Worm (Caenorhabditis elegans): ENCODE results near the gene seip-1.

seip-1 gene

ce11 chrV:6016097-6016496 lies 36.9 kb downstream of the seip-1 start:
- TF ChIP-seq lin-13 (GFP tag; optimal IDR thresholded peaks at IDR 0.05), result no peak
- TF ChIP-seq nhr-28 (tag; optimal IDR thresholded peaks at IDR 0.05), result no peak
- TF ChIP-seq zip-4 (GFP tag; optimal IDR thresholded peaks at IDR 0.05), result no peak
- TF ChIP-seq fkh-8 (tag; optimal IDR thresholded peaks at IDR 0.05), result no peak
- TF ChIP-seq nhr-85 (tag), result peak; percentile 56

ce11 chrV:6015546-6016089 lies 37.4 kb downstream of the seip-1 start:
- TF ChIP-seq sup-37 (GFP tag; optimal IDR thresholded peaks at IDR 0.05), result no peak
- no peak for TF ChIP-seq efl-1 (optimal IDR thresholded peaks at IDR 0.05)
- peak in 1 of 2 experiments; percentile 60 for TF ChIP-seq efl-1 (GFP tag; optimal IDR thresholded peaks at IDR 0.05 in 1 of 2)
- TF ChIP-seq egl-27 (tag; optimal IDR thresholded peaks at IDR 0.05), result no peak

- no peak for TF ChIP-seq efl-1 (optimal IDR thresholded peaks at IDR 0.05)
- TF ChIP-seq efl-1 (GFP tag; optimal IDR thresholded peaks at IDR 0.05 in 1 of 2), result peak in 1 of 2 experiments; percentile 13
- TF ChIP-seq ceh-63 (GFP tag; optimal IDR thresholded peaks at IDR 0.05), result no peak
These were observed 40.6 kb downstream of the seip-1 start for ce11 chrV:6012401-6012800.

ce11 chrV:6010642-6011041 lies 42.4 kb downstream of the seip-1 start:
- no peak for TF ChIP-seq mep-1 (tag; optimal IDR thresholded peaks at IDR 0.05)
- TF ChIP-seq sup-37 (GFP tag; optimal IDR thresholded peaks at IDR 0.05), result no peak
- TF ChIP-seq sox-4 (tag; optimal IDR thresholded peaks at IDR 0.05), result no peak
- no peak for TF ChIP-seq C34B4.2 (tag; optimal IDR thresholded peaks at IDR 0.05)
- no peak for TF ChIP-seq nhr-20 (tag; optimal IDR thresholded peaks at IDR 0.05)
- TF ChIP-seq hlh-17 (GFP tag; optimal IDR thresholded peaks at IDR 0.05; ENCODE audit: borderline replicate concordance), result no peak
- no peak for TF ChIP-seq lir-3 (tag; optimal IDR thresholded peaks at IDR 0.05; ENCODE audit: poor library complexity)
- TF ChIP-seq nhr-28 (tag; optimal IDR thresholded peaks at IDR 0.05), result no peak
- TF ChIP-seq nhr-85 (tag), result no peak
- TF ChIP-seq lin-15B (tag; optimal IDR thresholded peaks at IDR 0.05), result no peak
- no peak for TF ChIP-seq nhr-237 (tag; optimal IDR thresholded peaks at IDR 0.05)
- TF ChIP-seq unc-98 (GFP tag; IDR thresholded peaks at IDR 0.05), result no peak
- TF ChIP-seq zip-4 (GFP tag; optimal IDR thresholded peaks at IDR 0.05), result no peak
- no peak for TF ChIP-seq elt-3 (tag; optimal IDR thresholded peaks at IDR 0.05)
- TF ChIP-seq lin-39 (tag; optimal IDR thresholded peaks at IDR 0.05), result no peak
- no peak for TF ChIP-seq nhr-76 (tag; optimal IDR thresholded peaks at IDR 0.05)
- TF ChIP-seq aly-2 (tag; optimal IDR thresholded peaks at IDR 0.05), result no peak

- TF ChIP-seq efl-1 (optimal IDR thresholded peaks at IDR 0.05), result no peak
- peak in 1 of 2 experiments; percentile 0 for TF ChIP-seq efl-1 (GFP tag; optimal IDR thresholded peaks at IDR 0.05 in 1 of 2)
- no peak for TF ChIP-seq nhr-12 (tag; optimal IDR thresholded peaks at IDR 0.05)
These were observed 45.1 kb downstream of the seip-1 start for ce11 chrV:6007927-6008326.

- TF ChIP-seq hlh-4 (tag; optimal IDR thresholded peaks at IDR 0.05), result peak; percentile 89
- TF ChIP-seq nhr-85 (tag), result no peak
These were observed 49.7 kb downstream of the seip-1 start, which contains the start of gene fos-1 for ce11 chrV:6003301-6003700. fos-1 (plus strand) TSS chrV:6003601.
